Fruit fly (Drosophila melanogaster): Measurements from ENCODE around the gene CG14610.
A peak's percentile ranks its signal among the peaks of the same experiment; 100 is the strongest.

The CG14610 gene

DNA sequence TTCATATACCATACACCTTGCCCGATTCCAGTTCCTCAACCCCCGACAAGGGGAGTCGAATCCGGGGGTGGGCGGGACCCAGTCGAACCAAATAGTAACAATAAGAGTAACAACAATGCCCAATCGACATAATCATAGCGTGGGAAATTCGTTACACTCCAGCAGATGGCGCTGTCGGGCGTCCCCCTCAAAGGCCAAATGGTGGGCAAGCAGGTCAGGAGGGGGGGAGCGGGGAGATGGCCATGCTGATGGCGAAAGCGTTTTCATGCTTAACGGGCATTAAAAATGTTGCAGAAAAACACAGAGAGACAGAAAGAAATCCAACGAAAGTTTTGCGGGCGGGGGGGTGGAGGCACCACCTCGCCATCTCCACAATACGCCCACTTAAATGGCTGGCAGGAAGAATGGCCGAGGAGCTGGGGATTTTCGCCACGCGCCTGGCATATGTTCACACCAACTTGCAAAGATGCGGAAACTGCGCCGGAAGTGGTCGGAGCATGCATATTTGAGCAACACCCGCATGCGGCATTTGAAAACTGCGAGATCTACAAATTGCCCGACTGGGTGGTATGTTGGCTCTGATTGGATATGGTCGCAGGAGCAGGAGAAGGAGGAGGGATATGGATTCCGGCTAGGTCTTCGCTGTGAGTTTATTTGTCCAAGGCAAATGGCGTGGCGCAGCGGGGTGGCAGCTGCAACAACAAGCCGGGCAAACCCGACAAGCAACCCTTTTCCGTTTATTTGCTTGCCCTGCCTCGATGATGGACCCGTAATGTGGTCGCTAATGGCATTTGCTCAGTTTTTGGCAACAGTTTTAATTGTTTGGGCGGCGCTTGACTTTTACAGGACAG is 4.7 kb downstream of the CG14610 start (continued):
- TF ChIP-seq CG8388 (GFP tag; optimal IDR thresholded peaks at IDR 0.05): no peak
- no peak for TF ChIP-seq NK7.1 (GFP tag; optimal IDR thresholded peaks at IDR 0.05)
- TF ChIP-seq CG2120 (GFP tag; optimal IDR thresholded peaks at IDR 0.05): no peak
- TF ChIP-seq danr (GFP tag; IDR thresholded peaks at IDR 0.05): no peak
- TF ChIP-seq lab (GFP tag; optimal IDR thresholded peaks at IDR 0.05): no peak
- no peak for TF ChIP-seq tna (GFP tag; IDR thresholded peaks at IDR 0.05; ENCODE audit: partially characterized antibody)
- TF ChIP-seq CG14710 (tag; optimal IDR thresholded peaks at IDR 0.05): no peak
- TF ChIP-seq Awh (GFP tag; IDR thresholded peaks at IDR 0.05): no peak
- TF ChIP-seq CG15269 (tag; optimal IDR thresholded peaks at IDR 0.05): no peak
- no peak for TF ChIP-seq CG7786 (GFP tag; optimal IDR thresholded peaks at IDR 0.05)
- TF ChIP-seq H2.0 (GFP tag; IDR thresholded peaks at IDR 0.05): no peak
- TF ChIP-seq bbx (GFP tag; IDR thresholded peaks at IDR 0.05; ENCODE audit: partially characterized antibody): no peak
- TF ChIP-seq Nf-YB (GFP tag; optimal IDR thresholded peaks at IDR 0.05): peak; percentile 87
- no peak for TF ChIP-seq CG8765 (GFP tag; IDR thresholded peaks at IDR 0.05)
- TF ChIP-seq CG8924 (tag; optimal IDR thresholded peaks at IDR 0.05): no peak
- TF ChIP-seq phol (tag; optimal IDR thresholded peaks at IDR 0.05): no peak
- TF ChIP-seq nerfin-1 (tag; optimal IDR thresholded peaks at IDR 0.05): peak; percentile 21
- TF ChIP-seq CG12299 (tag; optimal IDR thresholded peaks at IDR 0.05): no peak
- TF ChIP-seq vnd (GFP tag; IDR thresholded peaks at IDR 0.05; ENCODE audit: partially characterized antibody): no peak
- peak; percentile 85 for TF ChIP-seq CTCF (GFP tag; optimal IDR thresholded peaks at IDR 0.05)
- TF ChIP-seq vfl (GFP tag; optimal IDR thresholded peaks at IDR 0.05): no peak
- no peak for TF ChIP-seq BEAF-32 (GFP tag; optimal IDR thresholded peaks at IDR 0.05)
- peak; percentile 93 for TF ChIP-seq Fer1 (GFP tag; optimal IDR thresholded peaks at IDR 0.05)
- TF ChIP-seq CG34376 (GFP tag; optimal IDR thresholded peaks at IDR 0.05): no peak
- TF ChIP-seq cad (GFP tag; optimal IDR thresholded peaks at IDR 0.05): no peak
- no peak for TF ChIP-seq lov (optimal IDR thresholded peaks at IDR 0.05)
- 0 out of 3 replicates have a peak, but pooled peaks have one; percentile 12 for TF ChIP-seq lov (GFP tag; IDR thresholded peaks at IDR 0.05)
- TF ChIP-seq CG4617 (GFP tag; optimal IDR thresholded peaks at IDR 0.05; ENCODE audit: borderline replicate concordance): no peak
- TF ChIP-seq CG10979 (tag; optimal IDR thresholded peaks at IDR 0.05): no peak
- peak; percentile 91 for TF ChIP-seq Hey (tag; optimal IDR thresholded peaks at IDR 0.05)
- peak; percentile 29 for TF ChIP-seq Hr39 (optimal IDR thresholded peaks at IDR 0.05)
- TF ChIP-seq CG33213 (GFP tag; optimal IDR thresholded peaks at IDR 0.05): no peak
- TF ChIP-seq CG1602 (GFP tag; optimal IDR thresholded peaks at IDR 0.05): no peak
- TF ChIP-seq mam (GFP tag; optimal IDR thresholded peaks at IDR 0.05): no peak
- TF ChIP-seq usp (GFP tag; optimal IDR thresholded peaks at IDR 0.05): no peak
- no peak for TF ChIP-seq sim (GFP tag; IDR thresholded peaks at IDR 0.05)
- TF ChIP-seq Kr (GFP tag; optimal IDR thresholded peaks at IDR 0.05): peak; percentile 60
- no peak for TF ChIP-seq nau (GFP tag; optimal IDR thresholded peaks at IDR 0.05)
- TF ChIP-seq oc (tag; optimal IDR thresholded peaks at IDR 0.05): no peak
- no peak for TF ChIP-seq Elba2 (GFP tag; optimal IDR thresholded peaks at IDR 0.05)
- TF ChIP-seq CG14050 (GFP tag; IDR thresholded peaks at IDR 0.05): no peak
- no peak for TF ChIP-seq CG15514 (GFP tag; optimal IDR thresholded peaks at IDR 0.05)
- TF ChIP-seq unc-4 (GFP tag; IDR thresholded peaks at IDR 0.05; ENCODE audit: partially characterized antibody): no peak
- TF ChIP-seq al (GFP tag; IDR thresholded peaks at IDR 0.05): no peak
- no peak for TF ChIP-seq kah (GFP tag; optimal IDR thresholded peaks at IDR 0.05)
- TF ChIP-seq Atf-2 (GFP tag; optimal IDR thresholded peaks at IDR 0.05): no peak
- no peak for TF ChIP-seq CG18011 (GFP tag; optimal IDR thresholded peaks at IDR 0.05)
- TF ChIP-seq CkIIα-i1 (GFP tag; IDR thresholded peaks at IDR 0.05): no peak
- TF ChIP-seq dpn (GFP tag; optimal IDR thresholded peaks at IDR 0.05): no peak
- no peak for TF ChIP-seq CG11456 (GFP tag; IDR thresholded peaks at IDR 0.05)
